Fruit fly (Drosophila melanogaster): Measurements from ENCODE around the gene CG33947.
A peak's percentile ranks its signal among the peaks of the same experiment; 100 is the strongest.

Gene CG33947

DNA sequence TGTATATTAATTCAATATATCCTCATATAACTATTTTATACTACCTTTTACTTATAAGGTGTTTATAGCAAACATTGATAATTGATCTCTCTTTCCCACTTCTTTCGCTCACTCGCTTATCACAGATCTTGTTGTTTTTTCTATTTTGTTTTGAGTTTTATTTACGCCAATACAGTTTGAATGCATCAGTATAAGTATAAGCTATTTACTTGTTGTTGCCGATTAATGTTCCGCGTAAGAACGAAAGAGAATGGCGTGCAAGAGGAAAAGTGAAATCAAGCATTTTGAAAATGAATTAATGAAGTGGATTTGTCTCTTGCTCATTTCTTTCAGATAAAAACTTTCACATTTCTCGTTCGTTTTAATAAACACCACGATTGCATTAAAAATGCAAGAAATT lies 12.7 kb upstream of the CG33947 start:
- peak; percentile 34 for TF ChIP-seq CG17801 (GFP tag; optimal IDR thresholded peaks at IDR 0.05; ENCODE audit: partially characterized antibody)

DNA sequence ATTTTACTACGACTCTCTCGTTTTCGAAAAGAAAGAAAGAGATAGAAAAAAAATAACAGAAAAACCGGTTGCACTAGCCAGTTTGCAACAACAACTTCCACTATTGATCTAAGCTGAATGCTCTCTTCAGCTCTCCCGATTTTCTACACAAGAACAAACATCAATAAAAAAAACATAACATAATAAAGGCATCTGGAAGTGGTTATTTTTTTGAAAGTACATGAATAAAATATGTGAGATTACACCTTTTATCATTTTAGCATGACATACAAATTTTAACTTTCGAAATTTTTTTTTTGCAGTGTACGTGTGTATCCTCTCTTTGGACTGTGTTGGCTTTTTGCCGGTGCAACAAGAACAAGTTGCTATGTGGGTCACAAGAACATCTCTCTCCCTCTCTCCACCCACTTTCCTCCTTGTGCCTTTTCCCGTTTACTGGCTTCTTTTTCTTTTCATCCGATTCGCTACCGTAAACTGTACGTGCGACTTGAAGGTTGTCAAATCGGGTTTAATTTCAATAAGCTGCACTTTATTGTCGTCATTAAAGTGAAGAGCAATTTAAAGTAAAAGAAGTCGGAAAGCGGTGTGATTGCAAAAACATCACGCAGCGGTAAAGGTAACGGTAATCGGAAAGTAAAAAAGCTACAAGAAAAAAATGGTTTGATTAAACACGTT lies 11.6 kb upstream of the CG33947 start:
- TF ChIP-seq CG17801 (GFP tag; optimal IDR thresholded peaks at IDR 0.05; ENCODE audit: partially characterized antibody) = peak; percentile 93

DNA sequence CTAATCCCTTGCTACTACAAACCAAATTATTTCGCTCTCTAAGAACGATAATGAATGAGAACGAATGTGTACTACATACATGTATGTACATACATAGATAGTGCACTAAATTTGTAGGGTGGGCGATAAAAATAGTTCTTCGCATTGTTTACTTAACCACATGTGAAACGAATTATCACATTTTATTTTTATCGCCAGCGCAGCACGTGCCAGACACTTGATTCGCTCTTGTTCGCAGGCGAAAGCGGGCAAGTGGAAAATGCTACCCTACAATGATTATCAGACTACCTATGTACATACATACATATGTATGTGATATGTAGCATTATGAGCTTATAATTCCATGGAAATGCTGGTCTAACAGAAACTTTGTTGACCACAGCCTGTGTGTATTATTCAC lies 10.5 kb upstream of the CG33947 start:
- TF ChIP-seq CG17801 (GFP tag; optimal IDR thresholded peaks at IDR 0.05; ENCODE audit: partially characterized antibody) = no peak

DNA sequence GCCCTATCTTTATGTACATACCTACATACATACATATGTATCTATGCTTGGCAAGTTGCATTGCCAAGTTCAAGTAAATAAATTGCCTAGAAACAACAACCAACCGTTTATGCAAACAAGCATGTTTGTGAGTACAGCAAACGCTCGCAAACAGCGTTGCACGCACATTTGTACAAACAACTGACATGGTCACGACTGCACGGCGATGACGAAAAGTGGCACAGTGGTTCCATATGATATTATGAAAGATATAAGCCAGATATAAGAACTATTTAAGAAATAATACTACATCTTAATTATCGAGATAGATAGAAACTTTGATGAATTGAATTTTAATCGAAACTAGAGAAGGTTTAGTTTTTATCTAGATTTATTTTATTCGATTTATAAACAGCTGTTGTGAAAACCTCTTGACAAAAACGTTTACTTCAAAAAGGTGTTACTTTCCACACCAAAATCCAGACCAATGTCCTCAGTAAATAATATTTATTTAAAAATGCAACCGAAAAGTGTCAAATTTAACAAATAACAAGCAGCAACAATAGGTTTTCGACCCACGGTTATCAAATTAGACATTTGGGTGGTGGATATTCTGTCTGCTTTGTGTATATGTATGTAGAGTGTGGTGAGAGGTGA lies 6.4 kb upstream of the CG33947 start:
- TF ChIP-seq CG17801 (GFP tag; optimal IDR thresholded peaks at IDR 0.05; ENCODE audit: partially characterized antibody) = peak; percentile 51

DNA sequence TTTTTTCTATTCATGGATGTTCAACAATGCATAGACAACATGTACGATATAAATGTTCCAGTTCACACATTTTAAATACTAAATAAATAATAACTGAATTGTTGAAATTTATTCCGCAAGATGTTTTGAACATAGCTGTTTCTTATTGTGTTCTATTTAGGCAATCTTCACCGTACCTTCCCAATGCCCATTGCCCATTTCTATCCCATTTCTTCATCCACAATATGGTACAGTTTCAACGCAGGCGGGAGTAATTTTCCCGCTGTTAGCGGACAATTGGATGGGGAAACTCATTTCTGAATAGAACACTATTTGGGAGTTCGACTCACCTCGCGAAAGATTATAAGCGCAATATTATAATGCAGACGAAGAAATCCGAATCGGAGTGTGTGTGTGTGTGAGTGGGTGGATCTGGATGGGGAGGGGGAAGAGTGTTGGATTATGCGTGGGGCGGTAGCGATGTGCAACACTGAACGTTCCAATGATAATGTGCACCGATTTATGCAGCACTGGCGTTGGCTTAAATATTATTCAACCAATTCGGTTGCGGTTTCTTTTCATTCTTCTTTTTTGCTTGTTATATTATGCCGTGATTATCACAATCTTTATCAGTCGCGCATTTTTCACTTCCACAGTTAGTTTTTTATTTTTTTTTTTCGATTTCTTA lies 4.2 kb upstream of the CG33947 start:
- peak; percentile 56 for TF ChIP-seq CG17801 (GFP tag; optimal IDR thresholded peaks at IDR 0.05; ENCODE audit: partially characterized antibody)

DNA sequence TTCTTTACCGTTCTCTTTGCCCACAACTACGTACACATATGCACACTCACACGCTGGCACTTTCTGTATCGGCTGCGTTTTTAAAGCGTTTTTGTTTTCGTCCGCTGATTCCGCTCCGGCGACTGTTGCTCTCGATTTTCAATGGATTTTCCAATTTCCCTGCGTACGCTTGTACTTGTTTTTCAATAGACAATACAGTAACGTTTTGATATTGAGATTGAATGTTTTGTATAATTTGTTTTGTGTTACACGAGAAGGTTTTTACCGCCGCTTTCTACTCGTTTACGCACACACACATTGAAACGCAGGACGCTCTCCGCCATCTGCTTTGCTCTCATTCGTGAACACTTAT lies 3.7 kb upstream of the CG33947 start:
- no peak for TF ChIP-seq CG17801 (GFP tag; optimal IDR thresholded peaks at IDR 0.05; ENCODE audit: partially characterized antibody)

DNA sequence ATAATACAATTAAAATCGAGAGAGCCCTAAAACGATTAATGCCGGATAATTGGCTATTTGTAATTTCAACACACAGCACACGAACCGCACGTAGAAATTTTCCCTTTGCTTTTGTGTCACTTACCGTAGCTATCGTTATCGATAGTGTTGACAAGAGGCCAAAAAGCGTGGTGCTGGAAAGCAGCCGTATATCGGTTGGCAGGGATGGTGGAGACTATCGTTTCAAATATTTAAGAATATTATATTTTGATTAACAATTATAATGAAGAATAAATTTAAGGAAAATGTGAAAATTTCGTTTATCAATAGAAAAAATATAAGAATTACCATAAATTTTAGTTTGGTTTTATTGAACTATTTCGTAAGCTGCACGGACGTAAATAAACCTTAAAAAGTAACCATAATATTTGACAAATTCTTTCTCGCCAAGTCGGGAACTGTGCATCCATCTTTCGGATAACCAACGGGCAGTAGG lies 3.2 kb upstream of the CG33947 start, which contains the start of gene JIL-1:
JIL-1 (minus strand) TSS at position 148 of the 475 bp plus-strand sequence.
- peak; percentile 54 for TF ChIP-seq CG17801 (GFP tag; optimal IDR thresholded peaks at IDR 0.05; ENCODE audit: partially characterized antibody)

DNA sequence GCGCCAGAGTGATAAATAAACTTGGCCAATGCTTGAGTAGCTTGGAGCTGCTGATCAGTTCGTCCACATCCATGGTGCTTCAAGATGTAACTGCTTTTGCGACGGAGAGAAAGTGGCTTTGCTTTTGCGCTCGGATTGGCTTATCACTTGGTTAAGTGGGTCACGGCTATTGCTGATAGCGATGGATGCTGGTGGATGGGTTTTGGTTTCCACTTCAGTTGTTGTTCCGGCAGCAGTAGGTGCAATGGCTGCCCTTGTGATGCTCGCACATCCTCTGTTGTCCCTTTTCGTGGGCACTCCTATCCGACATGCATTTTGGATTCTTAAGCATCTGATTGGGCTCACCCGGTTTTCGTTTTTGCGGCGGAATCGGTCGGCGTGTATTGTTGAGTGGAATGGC lies 2.0 kb upstream of the CG33947 start:
- no peak for TF ChIP-seq CG17801 (GFP tag; optimal IDR thresholded peaks at IDR 0.05; ENCODE audit: partially characterized antibody)

DNA sequence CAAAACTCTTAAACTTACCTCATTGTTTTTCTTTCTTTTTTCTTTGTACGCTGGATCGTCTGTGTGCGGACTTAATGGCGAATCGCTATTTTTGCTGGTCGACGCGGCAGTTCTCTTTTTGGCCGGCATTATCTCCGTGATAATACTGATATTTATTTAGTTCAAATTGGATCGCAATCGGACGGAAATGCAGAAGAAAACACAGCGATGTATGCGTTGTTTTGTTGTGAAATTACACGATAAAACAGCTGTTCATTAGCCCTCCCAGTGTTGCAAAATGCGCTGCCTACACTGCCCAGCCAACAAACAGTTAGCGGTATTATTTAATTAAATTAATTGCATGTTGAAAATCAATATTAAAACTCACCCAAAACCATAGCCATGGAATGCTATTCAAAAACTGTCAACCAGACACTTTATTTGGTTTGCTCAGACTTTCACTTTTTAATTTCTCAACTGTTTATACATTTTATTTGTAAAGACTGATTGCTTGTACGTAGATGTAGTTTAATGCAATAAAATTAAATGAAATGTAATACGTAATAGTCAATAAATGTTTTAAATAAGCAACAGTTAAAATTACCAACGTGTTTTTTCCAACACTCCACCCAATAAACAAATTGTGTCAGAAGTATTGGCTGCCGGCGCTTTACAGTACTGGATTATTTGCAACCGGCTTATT lies 1.8 kb downstream of the CG33947 start, which contains the start of the genes Irbp18 and APP-BP1:
Irbp18 (minus strand) TSS at position 205 of the 682 bp plus-strand sequence.
APP-BP1 (plus strand) TSS at position 431 of the 682 bp plus-strand sequence.
- peak; percentile 91 for TF ChIP-seq CG17801 (GFP tag; optimal IDR thresholded peaks at IDR 0.05; ENCODE audit: partially characterized antibody)

DNA sequence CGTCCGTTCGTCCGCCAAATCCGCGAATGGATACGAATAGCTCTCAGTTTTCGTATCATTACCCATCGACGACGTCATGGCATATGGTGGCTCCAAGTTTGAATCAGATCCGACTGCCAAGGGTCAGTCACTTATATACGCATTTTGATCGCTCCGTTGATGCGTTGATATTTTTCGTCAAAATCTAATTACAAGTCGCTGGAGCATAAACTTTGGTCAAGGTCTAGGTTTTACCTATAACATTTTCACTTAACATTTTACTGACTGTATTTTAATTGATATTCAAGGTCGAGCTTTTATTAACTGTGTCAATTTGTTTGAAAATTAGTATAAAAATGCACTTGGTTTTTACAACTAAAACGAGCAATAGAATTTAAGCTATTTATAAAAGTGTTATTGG lies 5.3 kb downstream of the CG33947 start, which contains the start of gene Elo68beta:
Elo68beta (minus strand) TSS at position 101 of the 400 bp plus-strand sequence.
- TF ChIP-seq CG17801 (GFP tag; optimal IDR thresholded peaks at IDR 0.05; ENCODE audit: partially characterized antibody) = no peak

DNA sequence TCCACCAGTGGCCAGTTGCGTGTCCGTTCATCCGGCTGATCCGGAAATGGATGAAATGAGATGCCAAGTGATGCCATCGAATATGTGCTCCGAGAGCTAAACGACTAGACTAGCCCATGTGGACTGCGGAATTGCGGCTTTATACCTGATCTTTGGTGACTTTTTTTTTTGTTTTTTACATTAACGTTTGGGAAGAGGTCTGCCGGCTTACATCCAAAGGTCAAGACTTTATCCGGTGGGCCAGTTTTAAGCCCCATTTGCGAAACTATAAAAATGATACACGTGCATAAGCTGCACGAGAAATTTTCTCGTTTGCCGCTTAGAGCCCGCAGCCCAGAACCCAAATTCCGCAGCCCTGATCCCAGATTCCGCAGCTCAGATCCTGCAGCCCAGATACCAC lies 6.6 kb downstream of the CG33947 start, which contains the start of gene Elo68alpha:
Elo68alpha (minus strand) TSS at position 101 of the 400 bp plus-strand sequence.
- no peak for TF ChIP-seq CG17801 (GFP tag; optimal IDR thresholded peaks at IDR 0.05; ENCODE audit: partially characterized antibody)

DNA sequence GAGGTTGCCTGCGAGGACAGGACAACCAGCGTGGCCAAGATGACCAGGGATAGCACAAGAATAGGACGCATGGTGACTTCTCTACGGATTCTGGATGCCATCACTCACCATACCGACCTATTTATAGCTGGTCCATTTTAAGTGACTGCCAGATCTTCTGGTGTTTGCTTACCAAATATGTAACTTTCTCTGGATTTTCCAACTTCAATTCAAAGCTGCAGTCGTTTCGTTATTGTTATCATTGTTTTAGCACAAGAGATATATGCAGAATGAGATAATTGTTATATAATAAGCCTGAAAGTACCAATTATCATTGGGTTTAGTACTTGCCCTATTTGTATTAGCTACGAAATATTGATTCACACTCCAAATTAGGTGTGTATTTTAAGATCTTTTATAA lies 7.5 kb downstream of the CG33947 start, which contains the start of gene CG32071:
CG32071 (minus strand) TSS at position 101 of the 400 bp plus-strand sequence.
- no peak for TF ChIP-seq CG17801 (GFP tag; optimal IDR thresholded peaks at IDR 0.05; ENCODE audit: partially characterized antibody)

DNA sequence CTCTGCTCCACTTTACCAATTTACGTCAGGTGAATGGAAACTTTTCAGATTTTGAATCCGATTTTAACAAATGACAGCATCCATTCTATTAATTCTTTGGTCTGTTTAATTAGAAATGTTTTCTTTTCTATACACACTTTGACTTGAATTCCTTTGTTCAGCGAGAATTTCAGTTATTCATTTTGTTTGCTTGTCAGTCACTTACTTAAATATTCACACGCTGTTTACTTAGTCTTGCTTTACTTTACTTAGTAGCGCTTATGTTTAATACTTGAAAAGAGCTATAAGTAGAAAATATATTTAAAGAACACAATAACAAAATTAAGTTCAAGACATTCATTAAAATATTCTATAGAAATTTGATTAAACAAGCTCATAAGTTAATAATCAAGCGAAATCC lies 11.1 kb downstream of the CG33947 start, which contains the start of gene CG32073:
CG32073 (minus strand) TSS at position 151 of the 400 bp plus-strand sequence.
- TF ChIP-seq CG17801 (GFP tag; optimal IDR thresholded peaks at IDR 0.05; ENCODE audit: partially characterized antibody) = no peak

DNA sequence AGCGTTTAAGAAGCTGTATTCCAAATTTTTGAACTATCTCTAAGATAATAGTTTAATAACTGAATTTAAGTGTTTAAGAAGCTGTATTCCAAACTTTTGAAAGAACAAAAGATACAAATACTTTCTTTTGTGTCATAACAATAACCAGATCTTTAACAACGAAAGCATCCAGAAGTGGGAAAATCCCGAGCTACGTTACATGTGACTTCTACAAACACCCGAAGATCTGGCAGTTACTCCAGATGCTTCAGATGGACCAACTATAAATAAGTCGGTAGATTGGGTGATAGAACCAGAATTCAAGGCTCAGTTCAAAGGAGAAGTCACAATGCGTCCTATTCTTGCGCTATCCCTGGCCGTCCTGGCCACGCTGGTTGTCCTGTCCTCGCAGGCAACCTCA lies 11.6 kb downstream of the CG33947 start, which contains the start of gene CG12522:
CG12522 (plus strand) TSS at position 301 of the 400 bp plus-strand sequence.
- no peak for TF ChIP-seq CG17801 (GFP tag; optimal IDR thresholded peaks at IDR 0.05; ENCODE audit: partially characterized antibody)

DNA sequence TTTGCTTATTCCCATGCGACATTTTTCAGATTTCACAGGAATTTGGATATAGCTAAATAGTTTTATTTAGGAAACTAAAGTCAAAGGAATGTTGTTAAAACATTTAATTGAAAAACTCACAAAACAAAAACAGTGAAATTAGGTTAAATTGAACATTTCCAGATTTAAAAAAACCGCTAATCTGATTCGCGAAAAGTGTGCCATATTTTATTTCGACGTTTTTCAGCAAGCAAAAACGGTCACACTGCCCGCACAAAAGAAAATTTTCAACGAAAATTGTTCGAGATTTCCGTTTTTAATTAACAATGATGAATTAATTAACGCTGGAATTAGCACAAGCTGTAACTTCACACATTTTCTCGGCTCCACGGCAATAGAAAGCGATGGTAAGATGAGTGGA lies 13.2 kb downstream of the CG33947 start, which contains the start of the genes CG34012 and emei:
CG34012 (minus strand) TSS at position 52 of the 400 bp plus-strand sequence.
emei (plus strand) TSS at position 237 of the 400 bp plus-strand sequence.
- no peak for TF ChIP-seq CG17801 (GFP tag; optimal IDR thresholded peaks at IDR 0.05; ENCODE audit: partially characterized antibody)
